Worm (Caenorhabditis elegans): ENCODE results near the gene Y39G8B.7.

DNA sequence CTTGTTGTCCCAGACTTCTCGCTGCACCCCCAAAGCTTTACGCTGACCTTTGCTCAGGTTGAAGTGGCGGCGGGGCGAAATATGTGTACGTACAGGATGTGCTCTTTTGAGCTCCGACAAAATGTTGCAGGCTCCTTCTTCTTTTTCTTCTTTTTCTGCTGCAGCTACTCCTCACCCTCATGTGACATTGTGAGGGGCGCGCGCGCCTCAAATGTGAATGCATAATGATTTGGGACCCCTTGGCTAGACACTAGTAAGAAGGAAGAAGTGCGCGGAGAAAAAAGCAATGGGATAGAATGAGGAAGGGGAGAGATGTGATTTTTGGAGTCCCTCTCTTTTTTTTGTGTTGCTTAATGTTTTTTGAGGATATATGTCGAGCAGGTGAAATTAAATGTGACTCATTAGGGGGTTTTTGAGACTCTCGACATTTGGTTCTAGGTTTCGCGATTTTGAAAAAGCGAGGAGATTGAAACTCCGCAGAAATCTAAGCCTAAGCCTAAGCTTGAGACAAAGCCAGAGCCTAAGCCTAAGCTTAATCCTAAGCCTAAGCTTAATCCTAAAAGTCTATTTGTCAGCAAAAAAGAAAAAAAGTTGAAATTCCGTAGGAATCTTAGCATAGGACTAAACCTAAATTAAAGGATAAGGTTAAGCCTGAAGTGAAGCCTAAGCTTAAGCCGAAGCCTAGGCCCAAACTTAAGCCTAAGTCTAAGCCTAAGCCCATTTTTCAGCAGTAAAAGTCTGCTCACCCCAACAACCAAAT is 42.1 kb upstream of the Y39G8B.7 start:
- TF ChIP-seq nhr-12 (tag; optimal IDR thresholded peaks at IDR 0.05), result no peak
- TF ChIP-seq nhr-25 (tag; optimal IDR thresholded peaks at IDR 0.05), result no peak
- no peak for TF ChIP-seq nhr-11 (tag; optimal IDR thresholded peaks at IDR 0.05)

All from whole organism, L3 larva.